Worm (Caenorhabditis elegans) whole organism, young adult: ENCODE results near the gene H42K12.3.

ENCODE experiments used
- C06A6.2 ChIP-seq: fragments of 200-800 bp; sonication (Bioruptor generic); conservative IDR thresholded peaks from 2 replicates; pipeline ENCODE4 v1.3.6; 2022; ENCODE audit warnings: missing genetic modification characterization, missing compliant biosample characterization
- F37B4.10 ChIP-seq: fragments of 200-800 bp; sonication (Bioruptor generic); IDR thresholded peaks from 2 replicates; pipeline ENCODE4 v1.3.6; 2022; ENCODE audit warnings: missing genetic modification characterization, missing compliant biosample characterization
- F52B5.7 ChIP-seq: sonication (generic microtip); optimal IDR thresholded peaks from 2 replicates; lab custom pipeline; 2016; ENCODE audit warnings: mild to moderate bottlenecking, missing genetic modification characterization, missing compliant biosample characterization
- F57A8.1 ChIP-seq: fragments of 200-800 bp; sonication (Bioruptor generic); optimal IDR thresholded peaks from 2 replicates; lab custom pipeline; 2018; ENCODE audit warnings: mild to moderate bottlenecking, missing genetic modification characterization, moderate library complexity, missing compliant biosample characterization
- K11D2.4 ChIP-seq: fragments of 200-800 bp; sonication (Bioruptor generic); IDR thresholded peaks from 2 replicates; pipeline ENCODE4 v1.3.6; 2022; ENCODE audit warnings: missing genetic modification reagents, missing genetic modification characterization, missing compliant biosample characterization
- Y53G8AR.9 ChIP-seq: fragments of 200-800 bp; sonication (Bioruptor generic); conservative IDR thresholded peaks from 2 replicates; pipeline ENCODE4 v1.3.6; 2022; ENCODE audit warnings: missing genetic modification reagents, missing genetic modification characterization, missing compliant biosample characterization
- Y95B8A.8 ChIP-seq: fragments of 200-800 bp; sonication (Bioruptor generic); IDR thresholded peaks from 2 replicates; pipeline ENCODE4 v1.3.6; 2022; ENCODE audit warnings: missing genetic modification reagents, missing genetic modification characterization, missing compliant biosample characterization
- ZK185.1 ChIP-seq: sonication (generic microtip); optimal IDR thresholded peaks from 2 replicates; lab custom pipeline; 2016; ENCODE audit warnings: mild to moderate bottlenecking, missing genetic modification characterization, missing compliant biosample characterization; ENCODE audit not compliant: poor library complexity, severe bottlenecking
- akir-1 ChIP-seq: fragments of 200-800 bp; sonication (Bioruptor generic); optimal IDR thresholded peaks from 2 replicates; lab custom pipeline; 2018; ENCODE audit warnings: mild to moderate bottlenecking, missing genetic modification characterization, moderate library complexity, missing compliant biosample characterization
- attf-5 ChIP-seq: fragments of 200-800 bp; sonication (Bioruptor generic); optimal IDR thresholded peaks from 2 replicates; lab custom pipeline; 2018; ENCODE audit warnings: mild to moderate bottlenecking, missing genetic modification characterization, missing compliant biosample characterization
- bed-2 ChIP-seq: fragments of 200-800 bp; sonication (Bioruptor generic); IDR thresholded peaks from 2 replicates; pipeline ENCODE4 v1.3.6; 2022; ENCODE audit warnings: missing genetic modification reagents, missing genetic modification characterization, missing compliant biosample characterization
- ccch-3 ChIP-seq: fragments of 200-800 bp; sonication (Bioruptor generic); optimal IDR thresholded peaks from 2 replicates; lab custom pipeline; 2018; ENCODE audit warnings: mild to moderate bottlenecking, missing genetic modification characterization, missing compliant biosample characterization
- cebp-1 ChIP-seq, 2 experiments: fragments of 200-800 bp in 1 of 2; sonication (Bioruptor generic) in 1 of 2; sonication (generic microtip) in 1 of 2; IDR thresholded peaks in 1 of 2; optimal IDR thresholded peaks in 1 of 2; 2 replicates each; pipeline versions ENCODE4 v1.3.6 to Lab custom; 2017 to 2022; ENCODE audit warnings: missing compliant biosample characterization in 2 of 2, missing genetic modification characterization in 2 of 2, mild to moderate bottlenecking in 1 of 2, missing genetic modification reagents in 1 of 2, moderate library complexity in 1 of 2
- ceh-100 ChIP-seq: fragments of 200-800 bp; sonication (Bioruptor generic); IDR thresholded peaks from 2 replicates; pipeline ENCODE4 v1.3.6; 2022; ENCODE audit warnings: missing genetic modification reagents, missing genetic modification characterization, missing compliant biosample characterization
- ceh-27 ChIP-seq: fragments of 200-800 bp; sonication (Bioruptor generic); optimal IDR thresholded peaks from 2 replicates; lab custom pipeline; 2018; ENCODE audit warnings: mild to moderate bottlenecking, missing genetic modification characterization, moderate library complexity, missing compliant biosample characterization
- efl-1 ChIP-seq: fragments of 150-350 bp; optimal IDR thresholded peaks from 2 replicates; lab custom pipeline; 2014; ENCODE audit warnings: missing biosample characterization, missing genetic modification reagents, missing genetic modification characterization
- egl-18 ChIP-seq: fragments of 200-800 bp; sonication (Bioruptor generic); IDR thresholded peaks from 2 replicates; pipeline ENCODE4 v1.3.6; 2022; ENCODE audit warnings: missing genetic modification reagents, missing genetic modification characterization, missing compliant biosample characterization
- ekl-4 ChIP-seq: fragments of 200-800 bp; sonication (Bioruptor generic); IDR thresholded peaks from 2 replicates; pipeline ENCODE4 v1.3.6; 2022; ENCODE audit warnings: missing genetic modification reagents, missing genetic modification characterization, missing compliant biosample characterization
- him-1 ChIP-seq: sonication (generic microtip); optimal IDR thresholded peaks from 2 replicates; lab custom pipeline; 2016; ENCODE audit warnings: missing genotype, missing genetic modification reagents, missing genetic modification characterization, missing compliant biosample characterization
- hmg-20 ChIP-seq: fragments of 200-800 bp; sonication (Bioruptor generic); IDR thresholded peaks from 2 replicates; pipeline ENCODE4 v1.3.6; 2022; ENCODE audit warnings: missing genetic modification reagents, missing genetic modification characterization, missing compliant biosample characterization
- lin-26 ChIP-seq: fragments of 200-800 bp; sonication (Bioruptor generic); IDR thresholded peaks from 2 replicates; pipeline ENCODE4 v1.3.6; 2022; ENCODE audit warnings: missing genetic modification reagents, missing genetic modification characterization, missing compliant biosample characterization
- lin-35 ChIP-seq, 3 experiments: fragments of 150-350 bp in 2 of 3; sonication (generic microtip) in 1 of 3; optimal IDR thresholded peaks; 2 replicates each; lab custom pipeline; 2014 to 2018; ENCODE audit warnings: missing biosample characterization in 3 of 3, missing genetic modification characterization in 3 of 3, missing genetic modification reagents in 3 of 3
- madf-6 ChIP-seq: fragments of 200-800 bp; sonication (Bioruptor generic); IDR thresholded peaks from 2 replicates; pipeline ENCODE4 v1.3.6; 2022; ENCODE audit warnings: missing genetic modification reagents, missing genetic modification characterization, missing compliant biosample characterization
- mel-28 ChIP-seq: sonication (generic microtip); optimal IDR thresholded peaks from 2 replicates; lab custom pipeline; 2016; ENCODE audit warnings: borderline replicate concordance, mild to moderate bottlenecking, missing genetic modification characterization, missing compliant biosample characterization
- mxl-1 ChIP-seq: sonication (generic microtip); optimal IDR thresholded peaks from 2 replicates; lab custom pipeline; 2016; ENCODE audit warnings: missing genetic modification characterization, missing compliant biosample characterization
- nhr-120 ChIP-seq: fragments of 200-800 bp; sonication (Bioruptor generic); IDR thresholded peaks from 2 replicates; pipeline ENCODE4 v1.3.6; 2022; ENCODE audit warnings: missing genetic modification characterization, missing compliant biosample characterization
- nhr-179 ChIP-seq: sonication (generic microtip); optimal IDR thresholded peaks from 2 replicates; lab custom pipeline; 2016; ENCODE audit warnings: mild to moderate bottlenecking, missing genetic modification characterization, missing compliant biosample characterization
- nhr-80 ChIP-seq: sonication (generic microtip); optimal IDR thresholded peaks from 2 replicates; lab custom pipeline; 2016; ENCODE audit warnings: missing genetic modification characterization, missing compliant biosample characterization
- sea-2 ChIP-seq: fragments of 200-800 bp; sonication (Bioruptor generic); IDR thresholded peaks from 2 replicates; pipeline ENCODE4 v1.3.6; 2022; ENCODE audit warnings: missing genetic modification characterization, missing compliant biosample characterization
- snpc-1.1 ChIP-seq: sonication (generic microtip); optimal IDR thresholded peaks from 2 replicates; lab custom pipeline; 2017; ENCODE audit warnings: missing genetic modification characterization, mild to moderate bottlenecking, missing compliant biosample characterization, antibody characterized with exemption, moderate library complexity, missing genotype, missing genetic modification reagents; ENCODE audit not compliant: insufficient read depth
- snpc-1.3 ChIP-seq: sonication (generic microtip); optimal IDR thresholded peaks from 2 replicates; lab custom pipeline; 2017; ENCODE audit warnings: missing genetic modification characterization, mild to moderate bottlenecking, missing compliant biosample characterization, antibody characterized with exemption, moderate library complexity, missing genotype, missing genetic modification reagents; ENCODE audit not compliant: insufficient read depth
- snpc-3.4 ChIP-seq: sonication (generic microtip); optimal IDR thresholded peaks from 2 replicates; lab custom pipeline; 2017; ENCODE audit warnings: missing genetic modification characterization, mild to moderate bottlenecking, missing compliant biosample characterization, antibody characterized with exemption, moderate library complexity, missing genotype, missing genetic modification reagents
- snpc-4 ChIP-seq, 5 experiments: fragments of 150-350 bp in 1 of 5; sonication (generic microtip) in 4 of 5; optimal IDR thresholded peaks; 2 replicates each; lab custom pipeline; 2014 to 2018; ENCODE audit warnings: missing genetic modification characterization in 5 of 5, missing biosample characterization in 3 of 5, antibody characterized with exemption in 2 of 5, mild to moderate bottlenecking in 2 of 5, missing compliant biosample characterization in 2 of 5, missing genotype in 2 of 5, moderate library complexity in 2 of 5, missing genetic modification reagents in 1 of 5
- unc-130 ChIP-seq: sonication (generic microtip); optimal IDR thresholded peaks from 2 replicates; lab custom pipeline; 2016; ENCODE audit warnings: missing genetic modification reagents, missing genetic modification characterization, missing compliant biosample characterization
- zfh-2 ChIP-seq: fragments of 200-800 bp; sonication (Bioruptor generic); conservative IDR thresholded peaks from 2 replicates; pipeline ENCODE4 v1.3.6; 2022; ENCODE audit warnings: missing genetic modification reagents, missing genetic modification characterization, missing compliant biosample characterization
- ztf-25 ChIP-seq: fragments of 200-800 bp; sonication (Bioruptor generic); IDR thresholded peaks from 2 replicates; pipeline ENCODE4 v1.3.6; 2022; ENCODE audit warnings: missing genetic modification reagents, missing genetic modification characterization, missing compliant biosample characterization
- ztf-26 ChIP-seq: sonication (generic microtip); optimal IDR thresholded peaks from 2 replicates; lab custom pipeline; 2017; ENCODE audit warnings: missing genetic modification characterization, missing compliant biosample characterization
- ztf-3 ChIP-seq: fragments of 200-800 bp; sonication (Bioruptor generic); optimal IDR thresholded peaks from 2 replicates; lab custom pipeline; 2018; ENCODE audit warnings: mild to moderate bottlenecking, missing genetic modification characterization, missing compliant biosample characterization

H42K12.3 gene

DNA sequence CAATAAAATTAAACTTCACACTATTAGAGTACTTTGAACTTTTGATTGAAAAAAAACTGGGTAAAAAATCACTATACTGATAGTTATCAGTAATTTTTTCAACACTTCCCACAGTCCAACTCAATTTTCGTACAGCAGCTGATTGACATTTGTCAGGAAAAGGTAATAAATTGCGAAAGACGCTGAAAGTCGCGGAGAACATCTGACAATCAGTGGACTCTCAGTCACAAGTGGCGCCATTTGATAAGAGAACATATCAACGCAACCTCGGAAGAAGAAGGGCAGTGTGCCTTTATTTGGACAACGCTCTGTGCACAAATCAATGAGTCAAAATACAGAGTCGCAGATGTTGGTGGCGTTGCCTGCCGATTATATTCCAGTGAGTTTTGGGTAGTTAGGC, 38.7 kb upstream of the H42K12.3 start, which contains the start of gene C52B11.5 (continued):
- TF ChIP-seq bed-2 (GFP tag; lab: Robert Waterston, UW) (no peak), ztf-26 (no peak), unc-130 (GFP tag; lab: Kevin White, UChicago) (no peak), mxl-1 (tag; lab: Kevin White, UChicago) (no peak), K11D2.4 (0 out of 2 replicates have a peak, but pooled peaks have one; percentile 13), nhr-179 (no peak), sea-2 (no peak), egl-18 (GFP tag; lab: Robert Waterston, UW) (no peak), ztf-3 (GFP tag; lab: Kevin White, UChicago) (no peak), Y95B8A.8 (GFP tag; lab: Robert Waterston, UW) (no peak), F52B5.7 (no peak), akir-1 (GFP tag; lab: Kevin White, UChicago) (no peak), ccch-3 (no peak), C06A6.2 (GFP tag; lab: Robert Waterston, UW) (no peak), F57A8.1 (GFP tag; lab: Kevin White, UChicago) (no peak), ztf-25 (no peak), lin-26 (no peak), snpc-3.4 (tag; lab: Kevin White, UChicago) (no peak), snpc-1.1 (no peak), efl-1 (GFP tag; lab: Kevin White, UChicago) (no peak), madf-6 (GFP tag; lab: Robert Waterston, UW) (no peak), nhr-120 (GFP tag; lab: Robert Waterston, UW) (no peak), snpc-4 (GFP tag; optimal IDR thresholded peaks at IDR 0.05; lab: Kevin White, UChicago) (no peak), snpc-4 (tag; optimal IDR thresholded peaks at IDR 0.05; lab: Kevin White, UChicago) (peak in 1 of 4 experiments; percentile 13), ZK185.1 (tag; lab: Kevin White, UChicago) (no peak), zfh-2 (no peak), Y53G8AR.9 (no peak), ekl-4 (GFP tag; lab: Robert Waterston, UW) (no peak), mel-28 (tag; lab: Kevin White, UChicago) (no peak), cebp-1 (GFP tag; IDR thresholded peaks at IDR 0.05; lab: Robert Waterston, UW) (peak; percentile 78; the same call in 1 of the 2 replicates), cebp-1 (tag; optimal IDR thresholded peaks at IDR 0.05; lab: Kevin White, UChicago) (peak; percentile 92), attf-5 (no peak)

ce11 chrX:1292894-1293293, 18.3 kb upstream of the H42K12.3 start:
- TF ChIP-seq ceh-27 (GFP tag; lab: Kevin White, UChicago) (no peak), F37B4.10 (no peak), him-1 (tag; lab: Kevin White, UChicago) (peak; percentile 87)

- TF ChIP-seq lin-35 (GFP tag; optimal IDR thresholded peaks at IDR 0.05; lab: Kevin White, UChicago) (no peak), hmg-20 (GFP tag; lab: Robert Waterston, UW) (no peak), attf-5 (no peak), snpc-1.3 (tag; lab: Kevin White, UChicago) (no peak), nhr-80 (no peak), ceh-100 (GFP tag; lab: Robert Waterston, UW) (no peak)
Observed at ce11 chrX:1293471-1293870, 17.7 kb upstream of the H42K12.3 start.
